Fruit fly (Drosophila melanogaster): ENCODE measurements around the gene CG31183.

The CG31183 gene

DNA sequence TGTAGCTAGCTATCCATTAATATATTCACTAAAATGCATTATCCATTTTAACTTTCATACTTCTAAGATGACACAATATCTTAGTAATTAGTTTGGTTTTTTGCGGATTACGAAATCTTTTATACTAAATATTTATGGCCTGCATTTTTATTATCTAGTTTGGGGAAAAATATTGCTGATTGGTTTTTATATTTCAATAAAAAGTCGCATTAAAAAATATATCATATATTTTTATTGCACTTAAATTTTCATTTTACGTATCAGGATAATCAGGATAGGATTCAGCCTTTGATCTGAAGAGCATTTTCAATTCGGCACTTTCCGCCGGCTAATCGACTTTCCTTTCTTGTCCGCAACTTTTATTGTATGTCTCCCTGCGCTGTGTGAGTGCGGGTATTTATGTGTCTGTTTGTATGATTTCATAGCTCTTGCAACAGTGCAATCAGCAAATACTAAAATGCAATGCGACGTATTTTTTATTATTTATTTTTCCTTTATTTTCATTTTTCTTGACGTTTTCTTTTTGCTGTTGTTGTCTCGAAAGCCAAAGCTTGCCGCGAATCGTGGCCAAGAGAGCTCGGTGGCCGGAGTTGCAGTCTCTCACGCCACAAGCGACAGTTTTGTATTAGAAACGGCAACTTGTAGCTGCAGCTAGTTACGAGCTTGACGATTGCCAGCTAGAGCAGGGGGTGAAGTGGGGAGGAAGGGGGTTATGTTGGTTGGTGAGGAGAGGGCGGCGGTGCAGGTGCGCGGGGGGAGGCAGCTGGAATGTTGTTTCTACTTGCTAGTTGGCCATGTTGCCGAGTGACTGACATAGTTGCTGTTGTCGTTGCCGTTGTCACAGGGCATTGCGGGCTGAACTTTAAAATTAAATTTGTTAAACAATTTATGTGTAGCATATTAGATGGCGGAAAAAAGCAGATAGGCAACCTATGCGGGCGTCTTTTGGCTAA, 47.2 kb upstream of the CG31183 start (continued):
- TF ChIP-seq CG8632 (GFP tag; optimal IDR thresholded peaks at IDR 0.05) = no peak
- no peak for TF ChIP-seq CG34406 (GFP tag; optimal IDR thresholded peaks at IDR 0.05)
- no peak for TF ChIP-seq Met (GFP tag; optimal IDR thresholded peaks at IDR 0.05)
- peak; percentile 47 for TF ChIP-seq svp (GFP tag)
- no peak for TF ChIP-seq Blimp-1 (GFP tag; optimal IDR thresholded peaks at IDR 0.05)
- TF ChIP-seq CG6854 (GFP tag; optimal IDR thresholded peaks at IDR 0.05) = no peak
- TF ChIP-seq CG8319 (GFP tag; optimal IDR thresholded peaks at IDR 0.05) = no peak
- peak; percentile 62 for TF ChIP-seq CG6276 (GFP tag; optimal IDR thresholded peaks at IDR 0.05)
- TF ChIP-seq acj6 (GFP tag; optimal IDR thresholded peaks at IDR 0.05) = no peak
- no peak for TF ChIP-seq Ets96B (tag; optimal IDR thresholded peaks at IDR 0.05)
- TF ChIP-seq CG31627 (GFP tag; optimal IDR thresholded peaks at IDR 0.05) = no peak
- TF ChIP-seq lz (GFP tag; optimal IDR thresholded peaks at IDR 0.05) = no peak
- no peak for TF ChIP-seq achi (GFP tag; optimal IDR thresholded peaks at IDR 0.05)
- TF ChIP-seq Hr4 (GFP tag; optimal IDR thresholded peaks at IDR 0.05) = peak; percentile 62
- TF ChIP-seq dsx (GFP tag; optimal IDR thresholded peaks at IDR 0.05; ENCODE audit: poor library complexity, severe bottlenecking) = no peak
- no peak for TF ChIP-seq CG3032 (tag; optimal IDR thresholded peaks at IDR 0.05)
- TF ChIP-seq vri (GFP tag; optimal IDR thresholded peaks at IDR 0.05) = no peak
- TF ChIP-seq Sox102F (GFP tag; optimal IDR thresholded peaks at IDR 0.05) = no peak
- no peak for TF ChIP-seq fd85E (GFP tag; optimal IDR thresholded peaks at IDR 0.05)
- no peak for TF ChIP-seq CG16779 (tag; optimal IDR thresholded peaks at IDR 0.05)
- TF ChIP-seq CG1621 (tag; optimal IDR thresholded peaks at IDR 0.05) = no peak
- peak; percentile 72; the same call in 2 of the 3 replicates for TF ChIP-seq eg (GFP tag; IDR thresholded peaks at IDR 0.05)
- peak; percentile 17 for TF ChIP-seq OdsH (GFP tag; optimal IDR thresholded peaks at IDR 0.05)

DNA sequence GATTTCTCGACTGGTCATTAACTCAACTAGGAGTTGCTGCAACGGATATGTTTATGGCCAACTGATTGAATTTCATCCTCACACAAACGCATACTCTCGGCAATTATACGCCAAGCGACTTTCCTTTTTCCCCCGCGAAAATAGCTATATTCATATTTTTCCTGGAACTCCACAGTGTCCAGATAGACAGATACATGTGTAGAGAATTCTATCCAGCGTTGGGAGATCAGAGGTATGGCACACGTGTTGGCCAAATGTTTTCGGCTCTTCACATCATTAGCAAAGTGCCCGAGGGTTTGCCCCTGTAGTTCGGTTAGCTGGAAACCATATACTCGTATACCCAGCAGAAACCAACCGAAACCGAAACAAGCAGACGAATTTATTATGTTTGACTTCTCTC, 46.0 kb upstream of the CG31183 start:
- no peak for TF ChIP-seq CG10631 (GFP tag; optimal IDR thresholded peaks at IDR 0.05)
- no peak for TF ChIP-seq CG1621 (tag; optimal IDR thresholded peaks at IDR 0.05)
- TF ChIP-seq CG11294 (GFP tag; IDR thresholded peaks at IDR 0.05) = no peak
- TF ChIP-seq Hr38 (GFP tag; optimal IDR thresholded peaks at IDR 0.05) = no peak
- no peak for TF ChIP-seq CG32006 (GFP tag; optimal IDR thresholded peaks at IDR 0.05)
- no peak for TF ChIP-seq CG11762 (GFP tag; optimal IDR thresholded peaks at IDR 0.05; ENCODE audit: insufficient read depth)

DNA sequence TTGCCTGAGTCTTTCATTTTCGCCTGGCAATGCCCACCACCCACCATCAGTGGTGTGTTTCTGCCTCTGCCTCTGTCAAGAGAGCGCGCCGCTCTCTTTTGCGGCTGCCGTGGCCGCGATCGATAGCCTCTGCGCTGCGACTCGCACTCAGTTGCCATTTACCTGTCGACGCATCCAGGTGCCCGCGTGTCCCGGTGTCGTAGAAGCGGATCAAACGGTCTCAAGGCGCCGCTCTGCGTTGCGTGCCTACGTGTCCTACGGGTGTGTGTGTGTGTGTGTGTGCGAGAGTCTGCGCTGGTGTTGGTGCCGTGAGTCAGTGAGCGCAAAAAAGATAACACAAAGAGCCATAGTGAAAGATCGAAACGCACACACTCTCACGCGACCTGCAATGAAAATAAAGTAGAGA, 45.0 kb upstream of the CG31183 start, which contains the start of gene Fbxl7:
Gene Fbxl7, plus strand, starts transcription at position 148 of the 406 bp plus-strand sequence.
- TF ChIP-seq CG32006 (GFP tag; optimal IDR thresholded peaks at IDR 0.05) (no peak), Hr39 (GFP tag; optimal IDR thresholded peaks at IDR 0.05) (no peak), Lpt (GFP tag; optimal IDR thresholded peaks at IDR 0.05) (peak; percentile 34), ss (GFP tag; optimal IDR thresholded peaks at IDR 0.05) (peak; percentile 51 to 81), salr (GFP tag; optimal IDR thresholded peaks at IDR 0.05) (no peak), Gug (GFP tag; IDR thresholded peaks at IDR 0.05) (no peak), svp (GFP tag) (peak; percentile 53), Sox102F (GFP tag; optimal IDR thresholded peaks at IDR 0.05) (peak; percentile 20), CG8632 (GFP tag; optimal IDR thresholded peaks at IDR 0.05) (no peak), net (GFP tag; optimal IDR thresholded peaks at IDR 0.05) (peak; percentile 8), CG6854 (GFP tag; optimal IDR thresholded peaks at IDR 0.05) (peak; percentile 40), Blimp-1 (GFP tag; optimal IDR thresholded peaks at IDR 0.05) (no peak), cyc (GFP tag; optimal IDR thresholded peaks at IDR 0.05) (no peak), Hr38 (GFP tag; optimal IDR thresholded peaks at IDR 0.05) (no peak), Eip78C (GFP tag) (peak; percentile 32), fkh (GFP tag; optimal IDR thresholded peaks at IDR 0.05) (peak; percentile 20), dsx (GFP tag; optimal IDR thresholded peaks at IDR 0.05; ENCODE audit: poor library complexity, severe bottlenecking) (peak; percentile 21), CG34406 (GFP tag; optimal IDR thresholded peaks at IDR 0.05) (no peak), fd85E (GFP tag; optimal IDR thresholded peaks at IDR 0.05) (no peak), vri (GFP tag; optimal IDR thresholded peaks at IDR 0.05) (no peak), Smox (GFP tag; optimal IDR thresholded peaks at IDR 0.05) (no peak), CG31627 (GFP tag; optimal IDR thresholded peaks at IDR 0.05) (no peak), CG9139 (GFP tag; optimal IDR thresholded peaks at IDR 0.05) (no peak), Sox14 (GFP tag; optimal IDR thresholded peaks at IDR 0.05) (peak; percentile 36), CG8319 (GFP tag; optimal IDR thresholded peaks at IDR 0.05) (no peak), CG3919 (GFP tag; optimal IDR thresholded peaks at IDR 0.05) (no peak), CG11762 (GFP tag; optimal IDR thresholded peaks at IDR 0.05; ENCODE audit: insufficient read depth) (no peak), CG6808 (GFP tag; optimal IDR thresholded peaks at IDR 0.05) (no peak), fd59A (GFP tag; optimal IDR thresholded peaks at IDR 0.05) (no peak), CG1621 (tag; optimal IDR thresholded peaks at IDR 0.05) (peak; percentile 36), CG6792 (GFP tag; optimal IDR thresholded peaks at IDR 0.05) (no peak)

Data from whole organism, prepupa.